Worm (Caenorhabditis elegans) whole organism, mixed stage, embryonic: ENCODE results near the gene ZK1307.4.

Experiments used
- ceh-39 ChIP-seq: fragments of 150-350 bp; optimal IDR thresholded peaks from 2 replicates; lab custom pipeline; 2014; ENCODE audit warnings: missing biosample characterization, missing genetic modification characterization
- ceh-83 ChIP-seq: fragments of 200-800 bp; sonication (Bioruptor generic); optimal IDR thresholded peaks from 2 replicates; lab custom pipeline; 2018; ENCODE audit warnings: mild to moderate bottlenecking, missing genetic modification characterization, missing compliant biosample characterization
- ces-1 ChIP-seq: fragments of 150-350 bp; optimal IDR thresholded peaks from 2 replicates; lab custom pipeline; 2014; ENCODE audit warnings: missing biosample characterization, missing genetic modification reagents, missing genetic modification characterization
- elt-1 ChIP-seq: sonication (generic microtip); optimal IDR thresholded peaks from 2 replicates; lab custom pipeline; 2017; ENCODE audit warnings: missing genetic modification characterization, mild to moderate bottlenecking, missing compliant biosample characterization, antibody characterized with exemption, moderate library complexity, borderline replicate concordance; ENCODE audit not compliant: insufficient read depth
- elt-3 ChIP-seq: fragments of 150-350 bp; optimal IDR thresholded peaks from 2 replicates; lab custom pipeline; 2014; ENCODE audit warnings: missing biosample characterization, missing genetic modification characterization
- mab-5 ChIP-seq: fragments of 150-350 bp; optimal IDR thresholded peaks from 2 replicates; lab custom pipeline; 2014; ENCODE audit warnings: missing biosample characterization, missing genetic modification characterization
- nhr-12 ChIP-seq: fragments of 150-350 bp; optimal IDR thresholded peaks from 2 replicates; lab custom pipeline; 2014; ENCODE audit warnings: missing biosample characterization, missing genetic modification characterization
- nhr-76 ChIP-seq: sonication (generic microtip); optimal IDR thresholded peaks from 2 replicates; lab custom pipeline; 2017; ENCODE audit warnings: missing biosample characterization, missing genetic modification characterization
- pha-4 ChIP-seq: fragments of 150-350 bp; optimal IDR thresholded peaks from 2 replicates; lab custom pipeline; 2018; ENCODE audit warnings: missing biosample characterization, missing genetic modification reagents, missing genetic modification characterization
- sptf-1 ChIP-seq: sonication (generic microtip); optimal IDR thresholded peaks from 2 replicates; lab custom pipeline; 2017; ENCODE audit warnings: mild to moderate bottlenecking, missing genetic modification characterization, moderate library complexity, missing compliant biosample characterization
- unc-120 ChIP-seq: sonication (generic microtip); optimal IDR thresholded peaks from 2 replicates; lab custom pipeline; 2017; ENCODE audit warnings: missing genetic modification characterization, missing compliant biosample characterization; ENCODE audit not compliant: poor library complexity, severe bottlenecking
- unc-39 ChIP-seq: fragments of 150-350 bp; optimal IDR thresholded peaks from 2 replicates; lab custom pipeline; 2014; ENCODE audit warnings: missing biosample characterization, missing genetic modification characterization

DNA sequence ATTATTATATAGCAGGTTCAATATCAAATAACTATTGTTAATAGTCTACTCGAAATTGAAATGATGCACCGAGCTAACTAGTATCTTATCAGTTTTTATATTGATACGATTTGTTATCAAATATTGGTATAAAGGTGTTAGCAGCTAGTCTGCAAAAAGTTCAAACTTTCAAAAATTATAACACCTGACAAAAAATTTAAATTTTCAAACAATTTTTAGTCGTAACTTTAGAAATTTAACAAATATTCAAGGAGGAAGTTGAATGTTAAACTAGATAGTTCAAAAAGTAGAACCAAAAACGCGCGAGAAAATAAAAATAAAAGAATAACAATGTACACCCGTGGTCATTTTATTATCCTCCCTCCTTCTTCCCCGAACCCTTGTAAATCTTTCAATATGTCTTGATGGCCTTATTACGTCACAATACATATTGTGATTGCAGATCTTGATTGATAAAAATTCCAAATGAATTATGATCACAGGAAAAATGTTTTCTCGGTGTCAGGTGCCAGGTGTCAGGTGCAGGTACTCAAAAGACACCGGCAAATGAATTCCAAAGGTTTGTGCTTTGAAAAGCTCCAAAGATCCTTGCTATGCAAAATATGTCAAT lies 4.0 kb upstream of the ZK1307.4 start, which contains the start of gene ZK1307.1:
- TF ChIP-seq nhr-12 (tag; lab: Kevin White, UChicago) (no peak), nhr-76 (tag; lab: Kevin White, UChicago) (no peak), elt-1 (tag; lab: Kevin White, UChicago) (peak; percentile 12), sptf-1 (tag; lab: Kevin White, UChicago) (no peak), ceh-83 (GFP tag; lab: Kevin White, UChicago) (no peak), elt-3 (tag; lab: Kevin White, UChicago) (no peak), ceh-39 (no peak), pha-4 (tag; lab: Kevin White, UChicago) (no peak), unc-39 (tag; lab: Kevin White, UChicago) (no peak), mab-5 (no peak), unc-120 (tag; lab: Kevin White, UChicago) (no peak), ces-1 (GFP tag; lab: Kevin White, UChicago) (no peak)
